Worm (Caenorhabditis elegans) whole organism, midembryonic: ENCODE data around the gene C23H5.12.

Experiments used
- cog-1 ChIP-seq: sonication (generic microtip); optimal IDR thresholded peaks from 2 replicates; lab custom pipeline; 2016; ENCODE audit warnings: missing genetic modification characterization, missing compliant biosample characterization
- flt-1 ChIP-seq: fragments of 200-800 bp; sonication (Bioruptor generic); IDR thresholded peaks from 2 replicates; pipeline ENCODE4 v1.3.6; 2022; ENCODE audit warnings: missing genetic modification characterization, missing compliant biosample characterization
- klf-2 ChIP-seq: fragments of 200-800 bp; sonication (Bioruptor generic); conservative IDR thresholded peaks from 2 replicates; pipeline ENCODE4 v1.3.6; 2022; ENCODE audit warnings: missing genetic modification reagents, missing genetic modification characterization, missing compliant biosample characterization
- med-1 ChIP-seq: sonication (generic microtip); optimal IDR thresholded peaks from 2 replicates; lab custom pipeline; 2017; ENCODE audit warnings: missing genetic modification characterization, mild to moderate bottlenecking, missing compliant biosample characterization, antibody characterized with exemption, missing genetic modification reagents; ENCODE audit not compliant: insufficient read depth
- ztf-23 ChIP-seq: fragments of 200-800 bp; sonication (Bioruptor generic); IDR thresholded peaks from 2 replicates; pipeline ENCODE4 v1.3.6; 2022; ENCODE audit warnings: missing genetic modification reagents, missing genetic modification characterization, missing compliant biosample characterization
- ztf-29 ChIP-seq: fragments of 200-800 bp; sonication (Bioruptor generic); IDR thresholded peaks from 2 replicates; pipeline ENCODE4 v1.3.6; 2022; ENCODE audit warnings: missing genetic modification reagents, missing genetic modification characterization, missing compliant biosample characterization

- no peak for TF ChIP-seq flt-1 (GFP tag; lab: Robert Waterston, UW)
- TF ChIP-seq klf-2 (GFP tag; lab: Robert Waterston, UW): no peak
- no peak for TF ChIP-seq med-1 (GFP tag; lab: Kevin White, UChicago)
- no peak for TF ChIP-seq cog-1 (tag; lab: Kevin White, UChicago)
- no peak for TF ChIP-seq ztf-29
- no peak for TF ChIP-seq ztf-23
Observed at ce11 chrIV:2140543-2140942, 7.3 kb downstream of the C23H5.12 start, which contains the start of gene C54E4.12.
